Fruit fly (Drosophila melanogaster): ENCODE measurements around the gene CG33985.

The CG33985 gene

DNA sequence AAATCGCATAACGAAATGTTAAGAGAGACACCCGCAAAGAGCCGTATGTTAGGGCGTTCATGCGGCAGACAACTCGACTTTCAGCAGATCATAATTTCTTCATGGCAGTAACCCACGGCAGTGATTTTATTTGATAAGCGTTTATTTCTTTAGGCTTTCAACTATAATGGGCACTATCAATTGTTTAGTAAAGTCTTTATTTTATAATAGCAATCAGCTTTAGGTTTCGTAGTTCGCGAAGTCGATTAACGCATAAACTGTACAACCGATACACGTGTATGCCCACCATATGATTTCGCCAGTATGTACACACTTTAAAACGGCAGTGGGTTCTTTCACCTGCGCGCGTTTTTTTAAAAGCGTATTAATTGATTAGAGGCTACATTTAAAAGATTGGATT, 18.4 kb downstream of the CG33985 start, which contains the start of gene CG7841:
Gene CG7841, minus strand, starts transcription at position 20 of the 400 bp plus-strand sequence.
- TF ChIP-seq CG2199 (GFP tag; IDR thresholded peaks at IDR 0.05) (peak; percentile 94), CG18599 (GFP tag; optimal IDR thresholded peaks at IDR 0.05) (peak; percentile 99), CkIIα-i1 (GFP tag; IDR thresholded peaks at IDR 0.05) (no peak), E2f2 (GFP tag; IDR thresholded peaks at IDR 0.05) (peak; percentile 91), NC2β (GFP tag; optimal IDR thresholded peaks at IDR 0.05) (peak; percentile 98), CG16863 (GFP tag; optimal IDR thresholded peaks at IDR 0.05) (peak; percentile 96), CG16815 (GFP tag; optimal IDR thresholded peaks at IDR 0.05) (peak; percentile 87), Lim3 (GFP tag; IDR thresholded peaks at IDR 0.05) (no peak; the same call in 1 of the 2 replicates), ind (GFP tag; optimal IDR thresholded peaks at IDR 0.05) (peak; percentile 96), ATbp (GFP tag; optimal IDR thresholded peaks at IDR 0.05) (peak; percentile 96), jing (GFP tag; optimal IDR thresholded peaks at IDR 0.05) (peak; percentile 93), CG14014 (GFP tag; IDR thresholded peaks at IDR 0.05) (peak; percentile 96), repo (GFP tag; optimal IDR thresholded peaks at IDR 0.05) (peak; percentile 97), zf30C (GFP tag; optimal IDR thresholded peaks at IDR 0.05) (peak; percentile 63), CG34224 (GFP tag; IDR thresholded peaks at IDR 0.05; ENCODE audit: partially characterized antibody) (no peak), otp (GFP tag; IDR thresholded peaks at IDR 0.05) (peak; percentile 96), bowl (GFP tag; IDR thresholded peaks at IDR 0.05) (peak; percentile 95), amos (GFP tag; IDR thresholded peaks at IDR 0.05; ENCODE audit: partially characterized antibody) (no peak), dpn (GFP tag; optimal IDR thresholded peaks at IDR 0.05) (peak; percentile 96 to 97), oc (tag; optimal IDR thresholded peaks at IDR 0.05) (peak; percentile 97), ato (GFP tag; IDR thresholded peaks at IDR 0.05; ENCODE audit: partially characterized antibody) (no peak), grau (tag; optimal IDR thresholded peaks at IDR 0.05) (peak; percentile 98), scrt (GFP tag; optimal IDR thresholded peaks at IDR 0.05) (peak; percentile 98), CG17385 (GFP tag; optimal IDR thresholded peaks at IDR 0.05) (peak; percentile 97), ash1 (GFP tag; optimal IDR thresholded peaks at IDR 0.05) (peak; percentile 95), crol (GFP tag; IDR thresholded peaks at IDR 0.05) (peak; percentile 58; the same call in 1 of the 2 replicates), tio (GFP tag; optimal IDR thresholded peaks at IDR 0.05) (peak; percentile 89), CG10209 (GFP tag; optimal IDR thresholded peaks at IDR 0.05) (peak; percentile 97), CG1529 (GFP tag; optimal IDR thresholded peaks at IDR 0.05) (peak; percentile 96), MESR4 (GFP tag; optimal IDR thresholded peaks at IDR 0.05) (peak; percentile 79), CG10431 (GFP tag; optimal IDR thresholded peaks at IDR 0.05) (peak; percentile 96), CG17361 (GFP tag; IDR thresholded peaks at IDR 0.05) (peak; percentile 96), gfzf (GFP tag; optimal IDR thresholded peaks at IDR 0.05) (peak; percentile 29), psq (GFP tag; optimal IDR thresholded peaks at IDR 0.05) (peak; percentile 72), CG3163 (GFP tag; optimal IDR thresholded peaks at IDR 0.05) (peak; percentile 88), Side (GFP tag; optimal IDR thresholded peaks at IDR 0.05) (peak; percentile 98), eyg (GFP tag; optimal IDR thresholded peaks at IDR 0.05) (peak; percentile 97), CG9932 (GFP tag; IDR thresholded peaks at IDR 0.05) (peak; percentile 90), HLH54F (GFP tag; optimal IDR thresholded peaks at IDR 0.05) (peak; percentile 97), CG4328 (GFP tag; optimal IDR thresholded peaks at IDR 0.05) (peak; percentile 99), zfh2 (GFP tag; optimal IDR thresholded peaks at IDR 0.05) (peak; percentile 95), Rfx (GFP tag; IDR thresholded peaks at IDR 0.05) (peak; percentile 98), CG2120 (GFP tag; optimal IDR thresholded peaks at IDR 0.05) (peak; percentile 98), CG11696 (GFP tag; IDR thresholded peaks at IDR 0.05) (peak; percentile 91), NFAT (GFP tag; IDR thresholded peaks at IDR 0.05) (no peak; the same call in 1 of the 2 replicates), Fer3 (tag; optimal IDR thresholded peaks at IDR 0.05) (peak; percentile 98), sisA (GFP tag; IDR thresholded peaks at IDR 0.05) (no peak; the same call in 1 of the 2 replicates), emc (GFP tag; optimal IDR thresholded peaks at IDR 0.05) (peak; percentile 90), CG12155 (GFP tag; optimal IDR thresholded peaks at IDR 0.05) (peak; percentile 94), Opbp (GFP tag; IDR thresholded peaks at IDR 0.05; ENCODE audit: partially characterized antibody) (no peak), MTF-1 (GFP tag; optimal IDR thresholded peaks at IDR 0.05; ENCODE audit: borderline replicate concordance) (peak; percentile 97)

Measured in whole organism, embryonic.